Fruit fly (Drosophila melanogaster) whole organism, embryonic: Measurements from ENCODE around the gene CG14020.

Source experiments
- Atf-2 ChIP-seq: fragments of 200-800 bp; sonication (Bioruptor generic); optimal IDR thresholded peaks from 2 replicates; lab custom pipeline; 2016; ENCODE audit warnings: missing biosample characterization, missing genetic modification characterization
- BtbVII ChIP-seq: fragments of 200-800 bp; sonication (Bioruptor generic); optimal IDR thresholded peaks from 3 replicates; lab custom pipeline; 2017; ENCODE audit warnings: missing biosample characterization, mild to moderate bottlenecking, missing genetic modification characterization
- CG12104 ChIP-seq: fragments of 200-800 bp; sonication (Bioruptor generic); optimal IDR thresholded peaks from 3 replicates; lab custom pipeline; 2016; ENCODE audit warnings: missing biosample characterization, missing genetic modification characterization
- CG13287 ChIP-seq: fragments of 200-800 bp; sonication (Bioruptor generic); IDR thresholded peaks from 2 replicates; pipeline ENCODE4 v1.3.6; 2022; ENCODE audit warnings: missing biosample characterization, missing genetic modification characterization; ENCODE audit not compliant: partially characterized antibody
- CG14860 ChIP-seq: fragments of 200-800 bp; sonication (Bioruptor generic); IDR thresholded peaks from 3 replicates; pipeline ENCODE4 v1.3.6; 2022; ENCODE audit warnings: missing biosample characterization, missing genetic modification characterization; ENCODE audit not compliant: partially characterized antibody
- CG14965 ChIP-seq: fragments of 200-800 bp; sonication (Bioruptor generic); optimal IDR thresholded peaks from 2 replicates; lab custom pipeline; 2016; ENCODE audit warnings: missing biosample characterization, missing genetic modification characterization, borderline replicate concordance
- CG15514 ChIP-seq: fragments of 200-800 bp; sonication (Bioruptor generic); optimal IDR thresholded peaks from 3 replicates; lab custom pipeline; 2017; ENCODE audit warnings: missing biosample characterization, missing genetic modification characterization, mild to moderate bottlenecking, moderate library complexity, missing genetic modification reagents
- CG16813 ChIP-seq: fragments of 200-800 bp; sonication (Bioruptor generic); IDR thresholded peaks from 3 replicates; pipeline ENCODE4 v1.3.6; 2022; ENCODE audit warnings: missing biosample characterization, missing genetic modification characterization; ENCODE audit not compliant: partially characterized antibody
- CG17328 ChIP-seq: fragments of 200-800 bp; sonication (Bioruptor generic); IDR thresholded peaks from 2 replicates; pipeline ENCODE4 v1.3.6; 2022; ENCODE audit warnings: missing biosample characterization, missing genetic modification characterization
- CG30403 ChIP-seq: fragments of 200-800 bp; sonication (Bioruptor generic); optimal IDR thresholded peaks from 3 replicates; lab custom pipeline; 2016; ENCODE audit warnings: missing biosample characterization, missing genetic modification characterization
- CG34224 ChIP-seq: fragments of 200-800 bp; sonication (Bioruptor generic); IDR thresholded peaks from 3 replicates; pipeline ENCODE4 v1.3.6; 2022; ENCODE audit warnings: missing biosample characterization, missing genetic modification characterization; ENCODE audit not compliant: partially characterized antibody
- CG3995 ChIP-seq: fragments of 200-800 bp; sonication (Bioruptor generic); optimal IDR thresholded peaks from 3 replicates; lab custom pipeline; 2016; ENCODE audit warnings: missing biosample characterization, missing genetic modification characterization
- CG5180 ChIP-seq: fragments of 200-800 bp; sonication (Bioruptor generic); optimal IDR thresholded peaks from 3 replicates; lab custom pipeline; 2017; ENCODE audit warnings: missing biosample characterization, missing genetic modification characterization, mild to moderate bottlenecking, moderate library complexity, missing genetic modification reagents
- CG6683 ChIP-seq: fragments of 200-800 bp; sonication (Bioruptor generic); optimal IDR thresholded peaks from 2 replicates; lab custom pipeline; 2017; ENCODE audit warnings: missing biosample characterization, mild to moderate bottlenecking, missing genetic modification characterization, missing genetic modification reagents
- CG9215 ChIP-seq: fragments of 200-800 bp; sonication (Bioruptor generic); IDR thresholded peaks from 2 replicates; pipeline ENCODE4 v1.3.6; 2022; ENCODE audit warnings: missing biosample characterization, missing genetic modification characterization
- CG9932 ChIP-seq: fragments of 200-800 bp; sonication (Bioruptor generic); IDR thresholded peaks from 2 replicates; pipeline ENCODE4 v1.3.6; 2022; ENCODE audit warnings: missing biosample characterization, missing genetic modification characterization
- Chrac-16 ChIP-seq: fragments of 200-800 bp; sonication (Bioruptor generic); optimal IDR thresholded peaks from 3 replicates; lab custom pipeline; 2016; ENCODE audit warnings: missing biosample characterization, missing genetic modification characterization
- Dref ChIP-seq: fragments of 200-800 bp; sonication (Bioruptor generic); IDR thresholded peaks from 2 replicates; pipeline ENCODE4 v1.3.6; 2022; ENCODE audit warnings: missing biosample characterization, missing genetic modification characterization
- HLHmδ ChIP-seq: fragments of 200-800 bp; sonication (Bioruptor generic); optimal IDR thresholded peaks from 2 replicates; lab custom pipeline; 2018; ENCODE audit warnings: missing biosample characterization, mild to moderate bottlenecking, missing genetic modification characterization, moderate library complexity
- Hmr ChIP-seq: fragments of 200-800 bp; sonication (Bioruptor generic); optimal IDR thresholded peaks from 3 replicates; lab custom pipeline; 2017; ENCODE audit warnings: mild to moderate bottlenecking, missing biosample characterization, missing genetic modification reagents, missing genetic modification characterization
- Hr39 ChIP-seq: fragments of >200 bp; optimal IDR thresholded peaks from 2 replicates; lab custom pipeline; 2017
- Hr51 ChIP-seq, 2 experiments: fragments of 200-800 bp; sonication (Bioruptor generic); optimal IDR thresholded peaks; 2 replicates in 1 of 2; 3 replicates in 1 of 2; lab custom pipeline; 2016 to 2018; ENCODE audit warnings: missing biosample characterization in 2 of 2, missing genetic modification characterization in 2 of 2, mild to moderate bottlenecking in 1 of 2, moderate library complexity in 1 of 2
- Kr ChIP-seq: fragments of 200-800 bp; sonication (Bioruptor generic); optimal IDR thresholded peaks from 2 replicates; lab custom pipeline; 2017; ENCODE audit warnings: missing biosample characterization, mild to moderate bottlenecking, missing genetic modification characterization
- Med ChIP-seq: fragments of 200-800 bp; sonication (Bioruptor generic); peaks from one replicate; lab custom pipeline; 2016; ENCODE audit warnings: missing biosample characterization, missing genetic modification characterization, mild to moderate bottlenecking, inconsistent platforms, moderate library complexity
- Scr ChIP-seq: fragments of 200-800 bp; sonication (Bioruptor generic); IDR thresholded peaks from 2 replicates; pipeline ENCODE4 v1.3.6; 2022; ENCODE audit warnings: missing biosample characterization, missing genetic modification characterization; ENCODE audit not compliant: partially characterized antibody
- Taf1 ChIP-seq: fragments of 200-800 bp; sonication (Bioruptor generic); IDR thresholded peaks from 2 replicates; pipeline ENCODE4 v1.3.6; 2022; ENCODE audit warnings: missing biosample characterization, missing genetic modification characterization
- Vsx1 ChIP-seq: fragments of 200-800 bp; sonication (Bioruptor generic); optimal IDR thresholded peaks from 2 replicates; lab custom pipeline; 2017; ENCODE audit warnings: missing biosample characterization, mild to moderate bottlenecking, missing genetic modification characterization, missing genetic modification reagents
- Xrp1 ChIP-seq: fragments of 200-800 bp; sonication (Bioruptor generic); IDR thresholded peaks from 2 replicates; pipeline ENCODE4 v1.3.6; 2022; ENCODE audit warnings: missing biosample characterization, missing genetic modification characterization
- bab2 ChIP-seq: fragments of 200-800 bp; sonication (Bioruptor generic); optimal IDR thresholded peaks from 2 replicates; lab custom pipeline; 2016; ENCODE audit warnings: missing biosample characterization, missing genetic modification characterization
- chif ChIP-seq, 2 experiments: fragments of 200-800 bp; sonication (Bioruptor generic); optimal IDR thresholded peaks; 3 replicates each; lab custom pipeline; 2016; ENCODE audit warnings: missing biosample characterization in 2 of 2, missing genetic modification characterization in 2 of 2
- corto ChIP-seq: fragments of 200-800 bp; sonication (Bioruptor generic); optimal IDR thresholded peaks from 2 replicates; lab custom pipeline; 2016; ENCODE audit warnings: missing biosample characterization, mild to moderate bottlenecking, missing genetic modification characterization, moderate library complexity
- ems ChIP-seq: fragments of 200-800 bp; sonication (Bioruptor generic); optimal IDR thresholded peaks from 3 replicates; lab custom pipeline; 2016; ENCODE audit warnings: missing biosample characterization, missing genetic modification characterization
- gfzf ChIP-seq: fragments of 200-800 bp; sonication (Bioruptor generic); optimal IDR thresholded peaks from 2 replicates; lab custom pipeline; 2016; ENCODE audit warnings: missing biosample characterization, mild to moderate bottlenecking, missing genetic modification characterization, moderate library complexity
- grn ChIP-seq: fragments of 200-800 bp; sonication (Bioruptor generic); optimal IDR thresholded peaks from 3 replicates; lab custom pipeline; 2017; ENCODE audit warnings: missing biosample characterization, missing genetic modification characterization
- hbn ChIP-seq: fragments of 200-800 bp; sonication (Bioruptor generic); IDR thresholded peaks from 2 replicates; pipeline ENCODE4 v1.3.6; 2022; ENCODE audit warnings: missing biosample characterization, missing genetic modification characterization; ENCODE audit not compliant: partially characterized antibody
- knrl ChIP-seq: fragments of 200-800 bp; sonication (Bioruptor generic); IDR thresholded peaks from 3 replicates; pipeline ENCODE4 v1.3.6; 2022; ENCODE audit warnings: missing biosample characterization, missing genetic modification characterization; ENCODE audit not compliant: partially characterized antibody
- lola ChIP-seq, 3 experiments: fragments of >200 bp in 2 of 3; fragments of 200-800 bp in 1 of 3; sonication (Bioruptor generic) in 1 of 3; optimal IDR thresholded peaks; 2 replicates each; lab custom pipeline; 2017 to 2019; ENCODE audit warnings: missing biosample characterization in 3 of 3, missing genetic modification characterization in 3 of 3, mild to moderate bottlenecking in 1 of 3, moderate library complexity in 1 of 3
- org-1 ChIP-seq: fragments of 200-800 bp; sonication (Bioruptor generic); optimal IDR thresholded peaks from 2 replicates; lab custom pipeline; 2017; ENCODE audit warnings: missing biosample characterization, missing genetic modification characterization
- pita ChIP-seq: fragments of 200-800 bp; sonication (Bioruptor generic); optimal IDR thresholded peaks from 2 replicates; lab custom pipeline; 2017; ENCODE audit warnings: missing biosample characterization, mild to moderate bottlenecking, missing genetic modification characterization
- pzg ChIP-seq: fragments of 200-800 bp; sonication (Bioruptor generic); optimal IDR thresholded peaks from 3 replicates; lab custom pipeline; 2018; ENCODE audit warnings: missing biosample characterization, mild to moderate bottlenecking, missing genetic modification characterization, moderate library complexity
- run ChIP-seq: fragments of 200-800 bp; sonication (Bioruptor generic); optimal IDR thresholded peaks from 3 replicates; lab custom pipeline; 2018; ENCODE audit warnings: missing biosample characterization, mild to moderate bottlenecking, missing genetic modification characterization
- sens ChIP-seq: fragments of 200-800 bp; sonication (Bioruptor generic); peaks from one replicate; lab custom pipeline; 2016; ENCODE audit warnings: missing biosample characterization, missing genetic modification characterization
- sob ChIP-seq: fragments of 200-800 bp; sonication (Bioruptor generic); IDR thresholded peaks from 2 replicates; pipeline ENCODE4 v1.3.6; 2022; ENCODE audit warnings: missing biosample characterization, missing genetic modification characterization
- tgo ChIP-seq: fragments of 200-800 bp; sonication (Bioruptor generic); IDR thresholded peaks from 3 replicates; pipeline ENCODE4 v1.3.6; 2022; ENCODE audit warnings: missing biosample characterization, missing genetic modification characterization
- trem ChIP-seq: fragments of 200-800 bp; optimal IDR thresholded peaks from 3 replicates; lab custom pipeline; 2019; ENCODE audit warnings: missing biosample characterization, mild to moderate bottlenecking, missing genetic modification characterization, moderate library complexity
- unc-4 ChIP-seq: fragments of 200-800 bp; sonication (Bioruptor generic); IDR thresholded peaks from 2 replicates; pipeline ENCODE4 v1.3.6; 2022; ENCODE audit warnings: missing biosample characterization, missing genetic modification characterization; ENCODE audit not compliant: partially characterized antibody
- wor ChIP-seq: fragments of 200-800 bp; sonication (Bioruptor generic); IDR thresholded peaks from 2 replicates; pipeline ENCODE4 v1.3.6; 2022; ENCODE audit warnings: missing biosample characterization, missing genetic modification characterization
- yki ChIP-seq: fragments of >200 bp; optimal IDR thresholded peaks from 3 replicates; lab custom pipeline; 2018
- zen2 ChIP-seq: fragments of 200-800 bp; sonication (Bioruptor generic); IDR thresholded peaks from 3 replicates; pipeline ENCODE4 v1.3.6; 2022; ENCODE audit warnings: missing biosample characterization, missing genetic modification characterization; ENCODE audit not compliant: partially characterized antibody

Gene CG14020

DNA sequence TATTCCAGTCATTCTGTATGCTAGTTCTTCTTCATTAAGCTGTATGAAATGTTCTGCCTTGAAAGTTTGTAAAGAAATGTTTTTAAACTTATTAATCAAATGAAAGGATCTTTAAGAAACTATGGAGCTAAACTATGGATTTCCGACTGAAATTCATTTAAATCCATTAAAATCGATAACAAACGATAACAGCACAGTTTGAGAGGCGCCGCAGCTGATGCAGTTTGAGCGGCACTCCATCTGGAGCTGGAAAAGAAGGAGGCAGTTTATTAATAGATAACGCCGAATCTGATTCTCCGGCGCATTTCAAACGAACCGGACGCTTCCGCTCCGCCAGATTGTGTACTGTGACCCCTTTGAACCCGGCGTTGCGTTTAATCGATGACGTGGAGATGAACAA, 10.3 kb downstream of the CG14020 start, which contains the start of gene CG31915 (continued):
- no peak for TF ChIP-seq Taf1 (GFP tag; lab: Robert Waterston, UW)
- TF ChIP-seq unc-4 (GFP tag; lab: Robert Waterston, UW), result peak; percentile 25; the same call in 1 of the 2 replicates
- TF ChIP-seq chif (GFP tag; optimal IDR thresholded peaks at IDR 0.05; lab: Kevin White, UChicago), result no peak
- TF ChIP-seq CG12104 (GFP tag; lab: Kevin White, UChicago), result no peak
- no peak for TF ChIP-seq sob
- TF ChIP-seq BtbVII, result no peak
- no peak for TF ChIP-seq lola (GFP tag; optimal IDR thresholded peaks at IDR 0.05; lab: Kevin White, UChicago)
- TF ChIP-seq corto (GFP tag; lab: Kevin White, UChicago), result no peak
- TF ChIP-seq run (tag; lab: Kevin White, UChicago), result no peak
- peak; percentile 27 for TF ChIP-seq sens (GFP tag; lab: Kevin White, UChicago)
- no peak for TF ChIP-seq pita (GFP tag; lab: Kevin White, UChicago)
- TF ChIP-seq org-1 (GFP tag; lab: Kevin White, UChicago), result no peak
- no peak for TF ChIP-seq Vsx1 (GFP tag; lab: Kevin White, UChicago)
- no peak for TF ChIP-seq Chrac-16 (GFP tag; lab: Kevin White, UChicago)

DNA sequence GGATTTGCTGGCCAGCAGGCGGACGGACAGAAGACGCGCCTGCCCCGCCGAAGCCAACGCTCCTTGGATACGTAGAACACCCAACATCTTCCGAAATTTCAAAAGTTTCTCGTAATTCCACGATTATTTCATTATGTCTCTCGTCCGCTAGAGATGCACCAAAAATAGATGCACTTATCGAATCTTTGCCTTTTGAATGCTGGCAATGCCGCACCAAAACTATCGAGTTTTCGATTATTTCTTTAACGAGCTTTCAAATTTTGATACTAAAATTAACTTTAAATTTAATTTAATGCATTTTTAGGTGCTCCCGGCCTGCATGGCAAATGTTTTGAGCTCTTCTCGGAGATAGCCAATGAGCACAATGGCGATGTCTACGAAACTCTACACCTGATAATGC, 14.5 kb downstream of the CG14020 start, which contains the start of gene Coq6:
Gene Coq6 (minus strand): TSS at position 163 of the 400 bp plus-strand sequence.
- peak; percentile 15; the same call in 1 of the 2 replicates for TF ChIP-seq CG9932 (GFP tag; lab: Robert Waterston, UW)
- no peak for TF ChIP-seq tgo (GFP tag; lab: Robert Waterston, UW)
- TF ChIP-seq Med (GFP tag; lab: Kevin White, UChicago), result peak; percentile 83
- TF ChIP-seq CG9215 (GFP tag; lab: Robert Waterston, UW), result peak; percentile 96
- TF ChIP-seq hbn (GFP tag; lab: Robert Waterston, UW), result peak; percentile 54
- no peak for TF ChIP-seq Hr51 (GFP tag; optimal IDR thresholded peaks at IDR 0.05; lab: Kevin White, UChicago)
- TF ChIP-seq CG6683, result no peak
- no peak for TF ChIP-seq Hmr (GFP tag; lab: Kevin White, UChicago)
- no peak for TF ChIP-seq Atf-2 (GFP tag; lab: Kevin White, UChicago)
- TF ChIP-seq CG14860 (GFP tag; lab: Robert Waterston, UW), result peak; percentile 50; the same call in 2 of the 3 replicates
- no peak for TF ChIP-seq CG17328 (GFP tag; lab: Robert Waterston, UW)
- TF ChIP-seq pzg (GFP tag; lab: Kevin White, UChicago), result peak; percentile 36
- TF ChIP-seq CG14965 (GFP tag; lab: Kevin White, UChicago), result no peak
- no peak for TF ChIP-seq CG5180 (GFP tag; lab: Kevin White, UChicago)
- TF ChIP-seq grn (GFP tag; lab: Kevin White, UChicago), result no peak
- peak; percentile 68 for TF ChIP-seq CG34224
- TF ChIP-seq HLHmδ, result no peak
- TF ChIP-seq Kr (GFP tag; lab: Kevin White, UChicago), result no peak
- TF ChIP-seq bab2 (GFP tag; lab: Kevin White, UChicago), result no peak
- TF ChIP-seq zen2 (GFP tag; lab: Robert Waterston, UW), result peak; percentile 68; the same call in 2 of the 3 replicates
- no peak for TF ChIP-seq Hr39
- peak; percentile 74 for TF ChIP-seq Dref (GFP tag; lab: Robert Waterston, UW)
- peak; percentile 78 for TF ChIP-seq CG13287
- TF ChIP-seq knrl, result peak; percentile 49
- TF ChIP-seq CG30403 (GFP tag; lab: Kevin White, UChicago), result no peak
- TF ChIP-seq Xrp1 (GFP tag; lab: Robert Waterston, UW), result no peak
- TF ChIP-seq ems, result no peak
- no peak for TF ChIP-seq yki (lab: Kevin White, UChicago)
- no peak for TF ChIP-seq trem (tag; lab: Kevin White, UChicago)
- no peak for TF ChIP-seq CG3995 (GFP tag; lab: Kevin White, UChicago)
- peak; percentile 0 for TF ChIP-seq gfzf
- TF ChIP-seq CG15514 (GFP tag; lab: Kevin White, UChicago), result peak; percentile 25
- TF ChIP-seq CG16813 (GFP tag; lab: Robert Waterston, UW), result peak; percentile 51; the same call in 2 of the 3 replicates
- no peak for TF ChIP-seq wor (GFP tag; lab: Robert Waterston, UW)
- peak; percentile 58 for TF ChIP-seq Scr (GFP tag; lab: Robert Waterston, UW)
